Fruit fly (Drosophila melanogaster) S2 (cell line): ENCODE results near the gene mRpL40.

ENCODE experiments used
- CG8478 ChIP-seq: fragments of >200 bp; optimal IDR thresholded peaks from 2 replicates; lab custom pipeline; 2018
- CTCF ChIP-seq, 2 experiments: fragments of >200 bp; optimal IDR thresholded peaks; 2 replicates each; lab custom pipeline; 2018

- no peak for TF ChIP-seq CG8478 (lab: Kevin White, UChicago)
- TF ChIP-seq CTCF (optimal IDR thresholded peaks at IDR 0.05; lab: Kevin White, UChicago) = no peak
Measured at dm6 chr3R:11372053-11373016, 35.4 kb upstream of the mRpL40 start.
